Fruit fly (Drosophila melanogaster) whole organism, wandering third instar larva: ENCODE measurements around the gene CG11369.

Experiments used
- Dif ChIP-seq: fragments of 200-275, 200-300 bp; sonication (Bioruptor generic); optimal IDR thresholded peaks from 2 replicates; lab custom pipeline; 2018; ENCODE audit warnings: missing biosample characterization, missing genetic modification characterization; ENCODE audit not compliant: partially characterized antibody
- dmrt93B ChIP-seq: fragments of 200-800 bp; sonication (Bioruptor generic); optimal IDR thresholded peaks from 2 replicates; lab custom pipeline; 2018; ENCODE audit warnings: missing biosample characterization, mild to moderate bottlenecking, missing genetic modification characterization
- fru ChIP-seq: fragments of 200-800 bp; sonication (Bioruptor generic); optimal IDR thresholded peaks from 3 replicates; lab custom pipeline; 2016; ENCODE audit warnings: missing biosample characterization, mild to moderate bottlenecking, missing genetic modification characterization
- psq ChIP-seq: fragments of 200-800 bp; sonication (Bioruptor generic); optimal IDR thresholded peaks from 3 replicates; lab custom pipeline; 2017; ENCODE audit warnings: missing biosample characterization, mild to moderate bottlenecking, missing genetic modification characterization, moderate library complexity

- TF ChIP-seq fru (GFP tag; lab: Kevin White, UChicago) (no peak), psq (GFP tag; lab: Kevin White, UChicago) (no peak), Dif (GFP tag; lab: Kevin White, UChicago) (no peak), dmrt93B (no peak)
These were observed 11.9 kb downstream of the CG11369 start, which contains the start of gene CG12689 for dm6 chrX:7586031-7586430.
